Worm (Caenorhabditis elegans): Measurements from ENCODE around the gene C56G2.9.

Gene C56G2.9

ce11 chrIII:6310352-6310751 lies 32.8 kb downstream of the C56G2.9 start:
- TF ChIP-seq lin-1 (GFP tag; IDR thresholded peaks at IDR 0.05), result no peak
- TF ChIP-seq fkh-10 (GFP tag; optimal IDR thresholded peaks at IDR 0.05), result peak; percentile 39
- peak; percentile 61 for TF ChIP-seq ces-1 (GFP tag; optimal IDR thresholded peaks at IDR 0.05)
- no peak for TF ChIP-seq daf-19 (GFP tag; conservative IDR thresholded peaks at IDR 0.05)
- TF ChIP-seq ctbp-1 (GFP tag; IDR thresholded peaks at IDR 0.05), result no peak
- no peak for TF ChIP-seq nhr-237 (tag; optimal IDR thresholded peaks at IDR 0.05)
- TF ChIP-seq R02D3.7 (tag; optimal IDR thresholded peaks at IDR 0.05), result no peak
- no peak for TF ChIP-seq tra-1 (GFP tag; IDR thresholded peaks at IDR 0.05)
- no peak for TF ChIP-seq daf-16 (GFP tag; optimal IDR thresholded peaks at IDR 0.05)
- TF ChIP-seq daf-16 (tag; optimal IDR thresholded peaks at IDR 0.05), result no peak
- no peak for TF ChIP-seq gei-8 (GFP tag; optimal IDR thresholded peaks at IDR 0.05)
- TF ChIP-seq zag-1 (tag; optimal IDR thresholded peaks at IDR 0.05), result no peak
- TF ChIP-seq sdz-12 (GFP tag; optimal IDR thresholded peaks at IDR 0.05), result no peak
- TF ChIP-seq lir-3 (tag; optimal IDR thresholded peaks at IDR 0.05), result no peak

- TF ChIP-seq ztf-7 (tag; optimal IDR thresholded peaks at IDR 0.05), result no peak
- TF ChIP-seq lin-13 (GFP tag; optimal IDR thresholded peaks at IDR 0.05), result no peak
- no peak for TF ChIP-seq dve-1 (tag; optimal IDR thresholded peaks at IDR 0.05; ENCODE audit: insufficient read depth)
- no peak for TF ChIP-seq tag-97 (GFP tag; IDR thresholded peaks at IDR 0.05)
- TF ChIP-seq F26F4.8 (GFP tag; conservative IDR thresholded peaks at IDR 0.05), result no peak
- no peak for TF ChIP-seq zag-1 (tag; optimal IDR thresholded peaks at IDR 0.05)
- TF ChIP-seq Y75B8A.6 (GFP tag; IDR thresholded peaks at IDR 0.05), result no peak
- TF ChIP-seq ztf-11 (tag; optimal IDR thresholded peaks at IDR 0.05), result no peak
- TF ChIP-seq nhr-28 (tag; optimal IDR thresholded peaks at IDR 0.05), result no peak
- no peak for TF ChIP-seq hlh-11 (tag; optimal IDR thresholded peaks at IDR 0.05)
- TF ChIP-seq zfp-2 (tag; optimal IDR thresholded peaks at IDR 0.05), result no peak
- no peak for TF ChIP-seq hlh-30 (tag; optimal IDR thresholded peaks at IDR 0.05; ENCODE audit: insufficient read depth)
- no peak for TF ChIP-seq unc-130 (GFP tag; optimal IDR thresholded peaks at IDR 0.05)
- TF ChIP-seq Y48G9A.11 (GFP tag; IDR thresholded peaks at IDR 0.05), result no peak
- no peak for TF ChIP-seq saeg-2 (GFP tag; IDR thresholded peaks at IDR 0.05)
- TF ChIP-seq mdt-29 (GFP tag; IDR thresholded peaks at IDR 0.05), result no peak
- no peak for TF ChIP-seq ceh-20 (GFP tag; IDR thresholded peaks at IDR 0.05)
- TF ChIP-seq jun-1 (tag; optimal IDR thresholded peaks at IDR 0.05), result no peak
- no peak for TF ChIP-seq nhr-41 (GFP tag; IDR thresholded peaks at IDR 0.05)
Measured at ce11 chrIII:6309066-6309465, 34.1 kb downstream of the C56G2.9 start, which contains the start of gene gar-2. gar-2 (plus strand) TSS chrIII:6309366.

- TF ChIP-seq unc-39 (tag; optimal IDR thresholded peaks at IDR 0.05) (no peak), nhr-6 (tag; optimal IDR thresholded peaks at IDR 0.05) (no peak), spr-1 (tag; optimal IDR thresholded peaks at IDR 0.05) (no peak), fkh-10 (GFP tag; optimal IDR thresholded peaks at IDR 0.05) (peak; percentile 32), skn-1 (tag; optimal IDR thresholded peaks at IDR 0.05) (no peak), Y75B8A.6 (GFP tag; IDR thresholded peaks at IDR 0.05) (no peak), zag-1 (tag; optimal IDR thresholded peaks at IDR 0.05) (no peak), ceh-32 (tag; optimal IDR thresholded peaks at IDR 0.05; ENCODE audit: poor library complexity) (no peak), F44E2.7 (GFP tag; IDR thresholded peaks at IDR 0.05) (no peak), zip-2 (tag; optimal IDR thresholded peaks at IDR 0.05) (no peak), unc-62 (GFP tag; optimal IDR thresholded peaks at IDR 0.05 in 1 of 2) (no peak), unc-62 (tag; optimal IDR thresholded peaks at IDR 0.05) (no peak), ctbp-1 (GFP tag; IDR thresholded peaks at IDR 0.05) (0 out of 2 replicates have a peak, but pooled peaks have one; percentile 27)
Measured at ce11 chrIII:6307832-6308231, 35.3 kb downstream of the C56G2.9 start.

Measured in whole organism, L4 larva.